Fruit fly (Drosophila melanogaster) whole organism, embryonic: ENCODE results near the gene CG14356.

Experiments
- Adf1 ChIP-seq: fragments of 200-800 bp; sonication (Bioruptor generic); IDR thresholded peaks from 2 replicates; pipeline ENCODE4 v1.3.6; 2022; ENCODE audit warnings: missing biosample characterization, missing genetic modification characterization
- Atf-2 ChIP-seq: fragments of 200-800 bp; sonication (Bioruptor generic); optimal IDR thresholded peaks from 2 replicates; lab custom pipeline; 2016; ENCODE audit warnings: missing biosample characterization, missing genetic modification characterization
- B-H2 ChIP-seq: fragments of 200-800 bp; sonication (Bioruptor generic); optimal IDR thresholded peaks from 2 replicates; lab custom pipeline; 2018; ENCODE audit warnings: missing biosample characterization, mild to moderate bottlenecking, missing genetic modification characterization
- BEAF-32 ChIP-seq: fragments of 200-800 bp; sonication (Bioruptor generic); optimal IDR thresholded peaks from 3 replicates; lab custom pipeline; 2017; ENCODE audit warnings: missing biosample characterization, missing genetic modification characterization, mild to moderate bottlenecking, moderate library complexity, missing genetic modification reagents
- Bteb2 ChIP-seq: fragments of 200-800 bp; sonication (Bioruptor generic); optimal IDR thresholded peaks from 2 replicates; lab custom pipeline; 2016; ENCODE audit warnings: missing biosample characterization, missing genetic modification characterization
- CG10147 ChIP-seq: fragments of 200-800 bp; sonication (Bioruptor generic); optimal IDR thresholded peaks from 2 replicates; lab custom pipeline; 2019; ENCODE audit warnings: missing biosample characterization, mild to moderate bottlenecking, missing genetic modification characterization, moderate library complexity
- CG11085 ChIP-seq: fragments of 200-800 bp; sonication (Bioruptor generic); IDR thresholded peaks from 2 replicates; pipeline ENCODE4 v1.3.6; 2022; ENCODE audit warnings: missing biosample characterization, missing genetic modification characterization
- CG11247 ChIP-seq: fragments of 200-800 bp; sonication (Bioruptor generic); IDR thresholded peaks from 2 replicates; pipeline ENCODE4 v1.3.6; 2022; ENCODE audit warnings: missing biosample characterization, missing genetic modification characterization
- CG12071 ChIP-seq: fragments of 200-800 bp; sonication (Bioruptor generic); optimal IDR thresholded peaks from 3 replicates; lab custom pipeline; 2018; ENCODE audit warnings: missing biosample characterization, mild to moderate bottlenecking, missing genetic modification characterization
- CG13123 ChIP-seq: fragments of 200-800 bp; sonication (Bioruptor generic); optimal IDR thresholded peaks from 2 replicates; lab custom pipeline; 2016; ENCODE audit warnings: missing biosample characterization, missing genetic modification characterization
- CG13296 ChIP-seq: fragments of 200-800 bp; sonication (Bioruptor generic); optimal IDR thresholded peaks from 3 replicates; lab custom pipeline; 2018; ENCODE audit warnings: missing biosample characterization, mild to moderate bottlenecking, missing genetic modification characterization
- CG14860 ChIP-seq: fragments of 200-800 bp; sonication (Bioruptor generic); IDR thresholded peaks from 3 replicates; pipeline ENCODE4 v1.3.6; 2022; ENCODE audit warnings: missing biosample characterization, missing genetic modification characterization; ENCODE audit not compliant: partially characterized antibody
- CG14965 ChIP-seq: fragments of 200-800 bp; sonication (Bioruptor generic); optimal IDR thresholded peaks from 2 replicates; lab custom pipeline; 2016; ENCODE audit warnings: missing biosample characterization, missing genetic modification characterization, borderline replicate concordance
- CG17568 ChIP-seq: fragments of 200-800 bp; sonication (Bioruptor generic); optimal IDR thresholded peaks from 2 replicates; lab custom pipeline; 2018; ENCODE audit warnings: missing biosample characterization, mild to moderate bottlenecking, missing genetic modification characterization, moderate library complexity
- CG17912 ChIP-seq: fragments of 200-800 bp; sonication (Bioruptor generic); optimal IDR thresholded peaks from 2 replicates; lab custom pipeline; 2018; ENCODE audit warnings: missing biosample characterization, mild to moderate bottlenecking, missing genetic modification characterization
- CG2116 ChIP-seq: fragments of 200-800 bp; sonication (Bioruptor generic); optimal IDR thresholded peaks from 3 replicates; lab custom pipeline; 2018; ENCODE audit warnings: missing biosample characterization, mild to moderate bottlenecking, missing genetic modification characterization
- CG31441 ChIP-seq: fragments of 200-800 bp; sonication (Bioruptor generic); IDR thresholded peaks from 2 replicates; pipeline ENCODE4 v1.3.6; 2022; ENCODE audit warnings: missing biosample characterization, missing genetic modification characterization
- CG3163 ChIP-seq: fragments of 200-800 bp; sonication (Bioruptor generic); optimal IDR thresholded peaks from 3 replicates; lab custom pipeline; 2016; ENCODE audit warnings: missing biosample characterization, missing genetic modification characterization
- CG32772 ChIP-seq: fragments of 200-800 bp; sonication (Bioruptor generic); IDR thresholded peaks from 2 replicates; pipeline ENCODE4 v1.3.6; 2022; ENCODE audit warnings: missing biosample characterization, missing genetic modification characterization
- CG3407 ChIP-seq: fragments of 200-800 bp; sonication (Bioruptor generic); optimal IDR thresholded peaks from 2 replicates; lab custom pipeline; 2018; ENCODE audit warnings: missing biosample characterization, mild to moderate bottlenecking, missing genetic modification characterization
- CG34422 ChIP-seq: fragments of 200-800 bp; sonication (Bioruptor generic); IDR thresholded peaks from 3 replicates; pipeline ENCODE4 v1.3.6; 2022; ENCODE audit warnings: missing biosample characterization, missing genetic modification characterization
- CG5245 ChIP-seq: fragments of 200-800 bp; sonication (Bioruptor generic); optimal IDR thresholded peaks from 3 replicates; lab custom pipeline; 2016; ENCODE audit warnings: missing biosample characterization, missing genetic modification characterization
- CG8924 ChIP-seq: fragments of 200-800 bp; optimal IDR thresholded peaks from 3 replicates; lab custom pipeline; 2019; ENCODE audit warnings: missing biosample characterization, mild to moderate bottlenecking, missing genetic modification characterization, moderate library complexity
- D ChIP-seq, 2 experiments: fragments of 200-800 bp in 1 of 2; fragments of >200 bp in 1 of 2; sonication (Bioruptor generic) in 1 of 2; optimal IDR thresholded peaks; 2 replicates in 1 of 2; 3 replicates in 1 of 2; lab custom pipeline; 2017; ENCODE audit warnings: mild to moderate bottlenecking in 1 of 2, missing biosample characterization in 1 of 2, missing genetic modification characterization in 1 of 2, missing genetic modification reagents in 1 of 2
- Dfd ChIP-seq, 2 experiments: fragments of >200 bp; optimal IDR thresholded peaks; 2 replicates each; lab custom pipeline; 2017; ENCODE audit warnings: missing biosample characterization in 2 of 2, missing genetic modification characterization in 2 of 2
- Dip2 ChIP-seq: fragments of 200-800 bp; sonication (Bioruptor generic); IDR thresholded peaks from 2 replicates; pipeline ENCODE4 v1.3.6; 2022; ENCODE audit warnings: missing biosample characterization, missing genetic modification characterization
- Dref ChIP-seq: fragments of 200-800 bp; sonication (Bioruptor generic); IDR thresholded peaks from 2 replicates; pipeline ENCODE4 v1.3.6; 2022; ENCODE audit warnings: missing biosample characterization, missing genetic modification characterization
- Eip74EF ChIP-seq, 2 experiments: fragments of 200-800 bp in 1 of 2; fragments of >200 bp in 1 of 2; sonication (Bioruptor generic) in 1 of 2; optimal IDR thresholded peaks; 2 replicates each; lab custom pipeline; 2017 to 2019; ENCODE audit warnings: missing biosample characterization in 2 of 2, missing genetic modification characterization in 2 of 2, mild to moderate bottlenecking in 1 of 2, moderate library complexity in 1 of 2
- HLHmδ ChIP-seq: fragments of 200-800 bp; sonication (Bioruptor generic); optimal IDR thresholded peaks from 2 replicates; lab custom pipeline; 2018; ENCODE audit warnings: missing biosample characterization, mild to moderate bottlenecking, missing genetic modification characterization, moderate library complexity
- NC2α ChIP-seq: fragments of 200-800 bp; sonication (Bioruptor generic); optimal IDR thresholded peaks from 2 replicates; lab custom pipeline; 2016; ENCODE audit warnings: missing biosample characterization, missing genetic modification characterization
- Xrp1 ChIP-seq: fragments of 200-800 bp; sonication (Bioruptor generic); IDR thresholded peaks from 2 replicates; pipeline ENCODE4 v1.3.6; 2022; ENCODE audit warnings: missing biosample characterization, missing genetic modification characterization
- abd-A ChIP-seq: fragments of 200-800 bp; sonication (Bioruptor generic); optimal IDR thresholded peaks from 3 replicates; lab custom pipeline; 2019; ENCODE audit warnings: missing biosample characterization, mild to moderate bottlenecking, missing genetic modification characterization, moderate library complexity
- cas ChIP-seq: fragments of 200-800 bp; sonication (Bioruptor generic); IDR thresholded peaks from 2 replicates; pipeline ENCODE4 v1.3.6; 2022; ENCODE audit warnings: missing biosample characterization, missing genetic modification characterization
- dati ChIP-seq: fragments of 200-800 bp; sonication (Bioruptor generic); IDR thresholded peaks from 2 replicates; pipeline ENCODE4 v1.3.6; 2022; ENCODE audit warnings: missing biosample characterization, missing genetic modification characterization
- dmrt11E ChIP-seq: fragments of 200-800 bp; sonication (Bioruptor generic); optimal IDR thresholded peaks from 3 replicates; lab custom pipeline; 2018; ENCODE audit warnings: missing biosample characterization, mild to moderate bottlenecking, missing genetic modification characterization, moderate library complexity
- esg ChIP-seq: fragments of 200-800 bp; sonication (Bioruptor generic); conservative IDR thresholded peaks from 2 replicates; pipeline ENCODE4 v1.3.6; 2022; ENCODE audit warnings: missing biosample characterization, missing genetic modification characterization
- gce ChIP-seq: fragments of 200-800 bp; sonication (Bioruptor generic); IDR thresholded peaks from 3 replicates; pipeline ENCODE4 v1.3.6; 2022; ENCODE audit warnings: missing biosample characterization, missing genetic modification characterization
- lab ChIP-seq: fragments of 200-800 bp; sonication (Bioruptor generic); optimal IDR thresholded peaks from 3 replicates; lab custom pipeline; 2017; ENCODE audit warnings: missing biosample characterization, missing genetic modification characterization, mild to moderate bottlenecking, moderate library complexity, missing genetic modification reagents
- nau ChIP-seq: fragments of 200-800 bp; sonication (Bioruptor generic); optimal IDR thresholded peaks from 3 replicates; lab custom pipeline; 2017; ENCODE audit warnings: missing biosample characterization, mild to moderate bottlenecking, missing genetic modification characterization, missing genetic modification reagents
- nerfin-1 ChIP-seq: fragments of 200-800 bp; sonication (Bioruptor generic); optimal IDR thresholded peaks from 3 replicates; lab custom pipeline; 2019; ENCODE audit warnings: missing biosample characterization, mild to moderate bottlenecking, missing genetic modification characterization, moderate library complexity
- nerfin-2 ChIP-seq: fragments of 200-800 bp; sonication (Bioruptor generic); IDR thresholded peaks from 2 replicates; pipeline ENCODE4 v1.3.6; 2022; ENCODE audit warnings: missing biosample characterization, missing genetic modification characterization; ENCODE audit not compliant: partially characterized antibody
- pita ChIP-seq: fragments of 200-800 bp; sonication (Bioruptor generic); optimal IDR thresholded peaks from 2 replicates; lab custom pipeline; 2017; ENCODE audit warnings: missing biosample characterization, mild to moderate bottlenecking, missing genetic modification characterization
- pnt ChIP-seq: fragments of 200-800 bp; sonication (Bioruptor generic); optimal IDR thresholded peaks from 3 replicates; lab custom pipeline; 2016; ENCODE audit warnings: missing biosample characterization, missing genetic modification characterization
- pum ChIP-seq: fragments of 200-800 bp; sonication (Bioruptor generic); optimal IDR thresholded peaks from 2 replicates; lab custom pipeline; 2016; ENCODE audit warnings: missing biosample characterization, missing genetic modification characterization
- salm ChIP-seq: fragments of 200-800 bp; sonication (Bioruptor generic); optimal IDR thresholded peaks from 2 replicates; lab custom pipeline; 2018; ENCODE audit warnings: missing biosample characterization, mild to moderate bottlenecking, missing genetic modification characterization
- sim ChIP-seq: fragments of 200-800 bp; sonication (Bioruptor generic); IDR thresholded peaks from 2 replicates; pipeline ENCODE4 v1.3.6; 2022; ENCODE audit warnings: missing biosample characterization, missing genetic modification characterization
- slp2 ChIP-seq: fragments of 200-800 bp; sonication (Bioruptor generic); optimal IDR thresholded peaks from 2 replicates; lab custom pipeline; 2016; ENCODE audit warnings: missing biosample characterization, missing genetic modification characterization
- sna ChIP-seq: fragments of 200-800 bp; sonication (Bioruptor generic); IDR thresholded peaks from 2 replicates; pipeline ENCODE4 v1.3.6; 2022; ENCODE audit warnings: missing biosample characterization, missing genetic modification characterization; ENCODE audit not compliant: partially characterized antibody
- tna ChIP-seq: fragments of 200-800 bp; sonication (Bioruptor generic); IDR thresholded peaks from 2 replicates; pipeline ENCODE4 v1.3.6; 2022; ENCODE audit warnings: missing biosample characterization, missing genetic modification characterization; ENCODE audit not compliant: partially characterized antibody
- zf30C ChIP-seq: fragments of 200-800 bp; sonication (Bioruptor generic); optimal IDR thresholded peaks from 3 replicates; lab custom pipeline; 2018; ENCODE audit warnings: missing biosample characterization, mild to moderate bottlenecking, missing genetic modification characterization

The CG14356 gene

DNA sequence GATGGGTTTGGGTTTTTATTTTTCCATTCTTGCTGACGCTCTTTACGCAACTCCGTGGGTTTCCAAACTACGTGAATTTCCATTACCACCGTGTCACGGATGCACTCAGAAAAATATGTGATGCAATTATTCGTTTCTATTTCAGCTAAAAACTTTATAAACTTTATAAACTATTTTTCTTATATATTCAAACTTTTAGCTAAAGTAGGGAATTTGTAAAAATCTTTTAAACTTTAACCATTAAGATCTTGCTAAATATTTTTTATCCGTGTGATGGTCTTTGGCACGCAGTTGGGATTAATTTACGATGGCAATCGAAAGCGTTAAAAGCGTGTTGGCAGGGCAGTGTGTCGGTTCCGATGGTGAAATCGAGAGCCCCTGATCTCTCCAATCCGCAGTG lies 36.4 kb downstream of the CG14356 start (continued):
- TF ChIP-seq CG11085 (GFP tag; lab: Robert Waterston, UW): no peak
- TF ChIP-seq D (optimal IDR thresholded peaks at IDR 0.05; lab: Kevin White, UChicago): no peak
- TF ChIP-seq D (GFP tag; optimal IDR thresholded peaks at IDR 0.05; lab: Kevin White, UChicago): peak; percentile 34
- TF ChIP-seq CG17912 (GFP tag; lab: Kevin White, UChicago): no peak
- no peak for TF ChIP-seq Xrp1
- peak; percentile 39 for TF ChIP-seq lab (GFP tag; lab: Kevin White, UChicago)
- TF ChIP-seq CG13296: peak; percentile 52
- TF ChIP-seq CG3407 (GFP tag; lab: Kevin White, UChicago): no peak
- TF ChIP-seq CG8924: peak; percentile 49
- TF ChIP-seq BEAF-32 (GFP tag; lab: Kevin White, UChicago): peak; percentile 9
- TF ChIP-seq CG34422: peak; percentile 66; the same call in 1 of the 3 replicates
- TF ChIP-seq CG17568 (GFP tag; lab: Kevin White, UChicago): no peak
- TF ChIP-seq Dref: no peak
- TF ChIP-seq sna (GFP tag; lab: Robert Waterston, UW): no peak
- TF ChIP-seq Adf1 (GFP tag; lab: Robert Waterston, UW): 0 out of 2 replicates have a peak, but pooled peaks have one; percentile 21
- peak; percentile 66 for TF ChIP-seq CG32772 (GFP tag; lab: Robert Waterston, UW)
- TF ChIP-seq Dfd (GFP tag; optimal IDR thresholded peaks at IDR 0.05; lab: Kevin White, UChicago): no peak
- no peak for TF ChIP-seq pita (GFP tag; lab: Kevin White, UChicago)
- TF ChIP-seq pnt (GFP tag; lab: Kevin White, UChicago): no peak
- no peak for TF ChIP-seq HLHmδ (GFP tag; lab: Kevin White, UChicago)
- TF ChIP-seq tna (GFP tag; lab: Robert Waterston, UW): no peak
- TF ChIP-seq B-H2 (GFP tag; lab: Kevin White, UChicago): no peak
- TF ChIP-seq esg: peak; percentile 41
- peak; percentile 64 for TF ChIP-seq CG31441 (GFP tag; lab: Robert Waterston, UW)
- no peak for TF ChIP-seq zf30C (GFP tag; lab: Kevin White, UChicago)
- no peak for TF ChIP-seq CG14965
- TF ChIP-seq CG3163 (GFP tag; lab: Kevin White, UChicago): no peak
- TF ChIP-seq nau (GFP tag; lab: Kevin White, UChicago): peak; percentile 25
- no peak for TF ChIP-seq nerfin-2 (GFP tag; lab: Robert Waterston, UW)
- peak; percentile 24 for TF ChIP-seq CG5245 (GFP tag; lab: Kevin White, UChicago)
- TF ChIP-seq pum (GFP tag; lab: Kevin White, UChicago): no peak
- no peak for TF ChIP-seq NC2α (GFP tag; lab: Kevin White, UChicago)
- TF ChIP-seq nerfin-1: peak; percentile 18
- no peak for TF ChIP-seq Bteb2 (GFP tag; lab: Kevin White, UChicago)
- no peak for TF ChIP-seq abd-A
- peak in 1 of 2 experiments; percentile 42 for TF ChIP-seq Eip74EF (GFP tag; optimal IDR thresholded peaks at IDR 0.05; lab: Kevin White, UChicago)
- no peak for TF ChIP-seq CG12071
- TF ChIP-seq dmrt11E (tag; lab: Kevin White, UChicago): no peak
- no peak for TF ChIP-seq CG11247 (GFP tag; lab: Robert Waterston, UW)
- TF ChIP-seq gce (GFP tag; lab: Robert Waterston, UW): no peak
- TF ChIP-seq sim: no peak
- no peak for TF ChIP-seq CG2116 (GFP tag; lab: Kevin White, UChicago)
- TF ChIP-seq Dip2 (GFP tag; lab: Robert Waterston, UW): no peak
- no peak for TF ChIP-seq dati (GFP tag; lab: Robert Waterston, UW)
- TF ChIP-seq CG13123 (GFP tag; lab: Kevin White, UChicago): no peak
- TF ChIP-seq Atf-2 (GFP tag; lab: Kevin White, UChicago): no peak
- TF ChIP-seq CG10147 (GFP tag; lab: Kevin White, UChicago): no peak
- peak; percentile 19 for TF ChIP-seq salm (tag; lab: Kevin White, UChicago)
- no peak for TF ChIP-seq cas (GFP tag; lab: Robert Waterston, UW)
- TF ChIP-seq slp2: no peak
- no peak for TF ChIP-seq CG14860 (GFP tag; lab: Robert Waterston, UW)
